Fruit fly (Drosophila melanogaster): ENCODE results near the gene Atac1.

Gene Atac1

DNA sequence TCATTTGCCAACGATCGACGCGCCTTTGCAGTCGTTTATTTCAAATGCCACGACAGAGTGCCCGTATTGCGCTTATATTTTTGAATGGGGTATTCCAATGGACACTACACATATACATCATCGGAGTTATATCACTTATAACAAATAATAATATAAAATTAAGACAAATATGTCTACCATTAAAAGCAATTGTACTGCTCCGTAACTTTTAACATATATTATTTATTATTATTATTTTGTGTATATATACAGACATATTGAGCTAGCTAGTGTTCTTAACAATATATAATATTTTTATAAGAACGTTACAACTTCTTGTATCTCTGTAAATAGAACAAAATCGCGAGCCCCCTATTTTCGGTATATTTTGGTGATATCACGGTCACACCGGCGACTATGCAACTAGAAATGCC, 3.9 kb upstream of the Atac1 start, which contains the start of the genes sip2 and Coprox (continued):
- TF ChIP-seq Dp (GFP tag; optimal IDR thresholded peaks at IDR 0.05) (peak; percentile 87), CG42726 (GFP tag; IDR thresholded peaks at IDR 0.05; ENCODE audit: partially characterized antibody) (no peak), Neu2 (GFP tag; optimal IDR thresholded peaks at IDR 0.05; ENCODE audit: borderline replicate concordance) (no peak), da (GFP tag; optimal IDR thresholded peaks at IDR 0.05) (no peak), CG1602 (GFP tag; optimal IDR thresholded peaks at IDR 0.05) (peak; percentile 52), zen (tag; optimal IDR thresholded peaks at IDR 0.05) (peak; percentile 64), CG8089 (GFP tag; optimal IDR thresholded peaks at IDR 0.05) (no peak), az2 (GFP tag; optimal IDR thresholded peaks at IDR 0.05) (peak; percentile 63), Tbp (GFP tag; optimal IDR thresholded peaks at IDR 0.05) (no peak), CG8924 (tag; optimal IDR thresholded peaks at IDR 0.05) (peak; percentile 86), CG32532 (GFP tag; IDR thresholded peaks at IDR 0.05) (peak; percentile 78), Taf1 (GFP tag; IDR thresholded peaks at IDR 0.05) (no peak), CG7786 (GFP tag; optimal IDR thresholded peaks at IDR 0.05) (no peak), wek (GFP tag; optimal IDR thresholded peaks at IDR 0.05) (peak; percentile 95), CG12744 (GFP tag; optimal IDR thresholded peaks at IDR 0.05) (no peak), CG8944 (GFP tag; optimal IDR thresholded peaks at IDR 0.05) (no peak), CG31365 (tag; optimal IDR thresholded peaks at IDR 0.05) (no peak), B-H1 (GFP tag; IDR thresholded peaks at IDR 0.05) (no peak; the same call in 2 of the 3 replicates), CG14667 (GFP tag; IDR thresholded peaks at IDR 0.05) (0 out of 2 replicates have a peak, but pooled peaks have one; percentile 14), Sry-δ (GFP tag; optimal IDR thresholded peaks at IDR 0.05) (no peak), CG7987 (GFP tag; optimal IDR thresholded peaks at IDR 0.05) (no peak), CG8765 (GFP tag; IDR thresholded peaks at IDR 0.05) (no peak), unc-4 (GFP tag; IDR thresholded peaks at IDR 0.05; ENCODE audit: partially characterized antibody) (no peak), zfh2 (GFP tag; optimal IDR thresholded peaks at IDR 0.05) (no peak), CG6813 (GFP tag; optimal IDR thresholded peaks at IDR 0.05) (no peak), CG32767 (GFP tag; IDR thresholded peaks at IDR 0.05) (peak; percentile 51; the same call in 1 of the 2 replicates), fd64A (GFP tag; optimal IDR thresholded peaks at IDR 0.05) (no peak), pfk (GFP tag; optimal IDR thresholded peaks at IDR 0.05) (no peak), cwo (GFP tag; optimal IDR thresholded peaks at IDR 0.05) (peak; percentile 17), jing (GFP tag; optimal IDR thresholded peaks at IDR 0.05) (no peak), mirr (GFP tag; optimal IDR thresholded peaks at IDR 0.05) (no peak), ind (GFP tag; optimal IDR thresholded peaks at IDR 0.05) (peak; percentile 69), CG5180 (GFP tag; optimal IDR thresholded peaks at IDR 0.05) (no peak), tio (GFP tag; optimal IDR thresholded peaks at IDR 0.05) (no peak), slp2 (GFP tag; optimal IDR thresholded peaks at IDR 0.05) (no peak), fu2 (GFP tag; optimal IDR thresholded peaks at IDR 0.05) (no peak), pros (GFP tag; optimal IDR thresholded peaks at IDR 0.05) (no peak), schlank (tag; optimal IDR thresholded peaks at IDR 0.05) (no peak), CG12104 (GFP tag; optimal IDR thresholded peaks at IDR 0.05) (peak; percentile 34), bab2 (GFP tag; optimal IDR thresholded peaks at IDR 0.05) (peak; percentile 1), CG11695 (GFP tag; IDR thresholded peaks at IDR 0.05) (peak; percentile 27; the same call in 1 of the 3 replicates), YL-1 (GFP tag; optimal IDR thresholded peaks at IDR 0.05) (peak; percentile 76), dan (GFP tag; IDR thresholded peaks at IDR 0.05) (no peak), CG31224 (GFP tag; IDR thresholded peaks at IDR 0.05) (peak; percentile 48; the same call in 1 of the 2 replicates), eve (GFP tag; optimal IDR thresholded peaks at IDR 0.05) (no peak), fru (optimal IDR thresholded peaks at IDR 0.05) (no peak), CG7372 (GFP tag; IDR thresholded peaks at IDR 0.05) (0 out of 2 replicates have a peak, but pooled peaks have one; percentile 23), CG2120 (GFP tag; optimal IDR thresholded peaks at IDR 0.05) (peak; percentile 56), twi (tag; optimal IDR thresholded peaks at IDR 0.05) (peak; percentile 63), CG3281 (GFP tag; optimal IDR thresholded peaks at IDR 0.05) (peak; percentile 72), pan (optimal IDR thresholded peaks at IDR 0.05) (no peak), pan (GFP tag; optimal IDR thresholded peaks at IDR 0.05 in 1 of 2, IDR thresholded peaks at IDR 0.05 in 1 of 2) (peak in 1 of 2 experiments; percentile 57)
